Fruit fly (Drosophila melanogaster) whole organism, embryonic: ENCODE measurements around the gene Cpr11B.

Source experiments
- ATbp ChIP-seq: fragments of 200-800 bp; sonication (Bioruptor generic); optimal IDR thresholded peaks from 2 replicates; lab custom pipeline; 2017; ENCODE audit warnings: missing biosample characterization, mild to moderate bottlenecking, missing genetic modification characterization, missing genetic modification reagents
- Aef1 ChIP-seq: fragments of 200-800 bp; sonication (Bioruptor generic); IDR thresholded peaks from 3 replicates; pipeline ENCODE4 v1.3.6; 2022; ENCODE audit warnings: missing biosample characterization, missing genetic modification characterization
- Atf-2 ChIP-seq: fragments of 200-800 bp; sonication (Bioruptor generic); optimal IDR thresholded peaks from 2 replicates; lab custom pipeline; 2016; ENCODE audit warnings: missing biosample characterization, missing genetic modification characterization
- BEAF-32 ChIP-seq: fragments of 200-800 bp; sonication (Bioruptor generic); optimal IDR thresholded peaks from 3 replicates; lab custom pipeline; 2017; ENCODE audit warnings: missing biosample characterization, missing genetic modification characterization, mild to moderate bottlenecking, moderate library complexity, missing genetic modification reagents
- Bdp1 ChIP-seq: fragments of 200-800 bp; sonication (Bioruptor generic); optimal IDR thresholded peaks from 3 replicates; lab custom pipeline; 2016; ENCODE audit warnings: missing biosample characterization, missing genetic modification characterization
- CG10267 ChIP-seq: fragments of 200-800 bp; sonication (Bioruptor generic); optimal IDR thresholded peaks from 2 replicates; lab custom pipeline; 2018; ENCODE audit warnings: missing biosample characterization, mild to moderate bottlenecking, missing genetic modification characterization, moderate library complexity
- CG12942 ChIP-seq: fragments of 200-800 bp; sonication (Bioruptor generic); optimal IDR thresholded peaks from 3 replicates; lab custom pipeline; 2016; ENCODE audit warnings: missing biosample characterization, missing genetic modification characterization
- CG15269 ChIP-seq: fragments of 200-800 bp; sonication (Bioruptor generic); optimal IDR thresholded peaks from 2 replicates; lab custom pipeline; 2018; ENCODE audit warnings: missing biosample characterization, mild to moderate bottlenecking, missing genetic modification characterization, moderate library complexity
- CG15479 ChIP-seq: fragments of 200-800 bp; sonication (Bioruptor generic); optimal IDR thresholded peaks from 3 replicates; lab custom pipeline; 2019; ENCODE audit warnings: missing biosample characterization, mild to moderate bottlenecking, missing genetic modification characterization, moderate library complexity
- CG17385 ChIP-seq: fragments of 200-800 bp; sonication (Bioruptor generic); optimal IDR thresholded peaks from 3 replicates; lab custom pipeline; 2018; ENCODE audit warnings: missing biosample characterization, mild to moderate bottlenecking, missing genetic modification characterization
- CG2199 ChIP-seq: fragments of 200-800 bp; sonication (Bioruptor generic); IDR thresholded peaks from 3 replicates; pipeline ENCODE4 v1.3.6; 2022; ENCODE audit warnings: missing biosample characterization, missing genetic modification characterization
- CG2712 ChIP-seq: fragments of 200-800 bp; optimal IDR thresholded peaks from 3 replicates; lab custom pipeline; 2019; ENCODE audit warnings: missing biosample characterization, mild to moderate bottlenecking, missing genetic modification characterization, moderate library complexity
- CG31224 ChIP-seq: fragments of 200-800 bp; sonication (Bioruptor generic); IDR thresholded peaks from 2 replicates; pipeline ENCODE4 v1.3.6; 2022; ENCODE audit warnings: missing biosample characterization, missing genetic modification characterization
- CG32767 ChIP-seq: fragments of 200-800 bp; sonication (Bioruptor generic); IDR thresholded peaks from 2 replicates; pipeline ENCODE4 v1.3.6; 2022; ENCODE audit warnings: missing biosample characterization, missing genetic modification characterization
- CG3847 ChIP-seq: fragments of 200-800 bp; sonication (Bioruptor generic); IDR thresholded peaks from 2 replicates; pipeline ENCODE4 v1.3.6; 2022; ENCODE audit warnings: missing biosample characterization, missing genetic modification characterization
- CG4282 ChIP-seq: fragments of 200-800 bp; sonication (Bioruptor generic); optimal IDR thresholded peaks from 2 replicates; lab custom pipeline; 2016; ENCODE audit warnings: missing biosample characterization, missing genetic modification characterization
- CG4424 ChIP-seq: fragments of 200-800 bp; sonication (Bioruptor generic); optimal IDR thresholded peaks from 3 replicates; lab custom pipeline; 2016; ENCODE audit warnings: missing biosample characterization, missing genetic modification characterization
- CG6689 ChIP-seq: fragments of 200-800 bp; sonication (Bioruptor generic); IDR thresholded peaks from 2 replicates; pipeline ENCODE4 v1.3.6; 2022; ENCODE audit warnings: missing biosample characterization, missing genetic modification characterization
- CG6854 ChIP-seq: fragments of 200-800 bp; sonication (Bioruptor generic); optimal IDR thresholded peaks from 3 replicates; lab custom pipeline; 2017; ENCODE audit warnings: missing biosample characterization, mild to moderate bottlenecking, missing genetic modification characterization
- CG7556 ChIP-seq: fragments of 200-800 bp; sonication (Bioruptor generic); optimal IDR thresholded peaks from 2 replicates; lab custom pipeline; 2017; ENCODE audit warnings: missing biosample characterization, mild to moderate bottlenecking, missing genetic modification characterization
- CG7963 ChIP-seq: fragments of 200-800 bp; sonication (Bioruptor generic); IDR thresholded peaks from 3 replicates; pipeline ENCODE4 v1.3.6; 2022; ENCODE audit warnings: missing biosample characterization, missing genetic modification characterization; ENCODE audit not compliant: partially characterized antibody
- CG8924 ChIP-seq: fragments of 200-800 bp; optimal IDR thresholded peaks from 3 replicates; lab custom pipeline; 2019; ENCODE audit warnings: missing biosample characterization, mild to moderate bottlenecking, missing genetic modification characterization, moderate library complexity
- Hr78 ChIP-seq, 2 experiments: fragments of 200-800 bp in 1 of 2; fragments of >200 bp in 1 of 2; sonication (Bioruptor generic) in 1 of 2; optimal IDR thresholded peaks; 2 replicates each; lab custom pipeline; 2017 to 2019; ENCODE audit warnings: missing biosample characterization in 2 of 2, missing genetic modification characterization in 2 of 2, mild to moderate bottlenecking in 1 of 2, moderate library complexity in 1 of 2
- Lhr ChIP-seq: fragments of 200-800 bp; sonication (Bioruptor generic); optimal IDR thresholded peaks from 3 replicates; lab custom pipeline; 2017; ENCODE audit warnings: mild to moderate bottlenecking, missing biosample characterization, missing genetic modification reagents, missing genetic modification characterization
- Myb ChIP-seq: fragments of 200-800 bp; sonication (Bioruptor generic); optimal IDR thresholded peaks from 2 replicates; lab custom pipeline; 2016; ENCODE audit warnings: missing biosample characterization, missing genetic modification characterization
- Nf-YC ChIP-seq: fragments of 200-800 bp; optimal IDR thresholded peaks from 3 replicates; lab custom pipeline; 2019; ENCODE audit warnings: missing biosample characterization, mild to moderate bottlenecking, missing genetic modification characterization, moderate library complexity
- Opbp ChIP-seq: fragments of 200-800 bp; sonication (Bioruptor generic); IDR thresholded peaks from 3 replicates; pipeline ENCODE4 v1.3.6; 2022; ENCODE audit warnings: missing biosample characterization, missing genetic modification characterization; ENCODE audit not compliant: partially characterized antibody
- Optix ChIP-seq: fragments of 200-800 bp; sonication (Bioruptor generic); IDR thresholded peaks from 3 replicates; pipeline ENCODE4 v1.3.6; 2022; ENCODE audit warnings: missing biosample characterization, missing genetic modification characterization
- Poxn ChIP-seq: fragments of 200-800 bp; sonication (Bioruptor generic); IDR thresholded peaks from 2 replicates; pipeline ENCODE4 v1.3.6; 2022; ENCODE audit warnings: missing biosample characterization, missing genetic modification characterization
- Usf ChIP-seq: fragments of 200-800 bp; sonication (Bioruptor generic); optimal IDR thresholded peaks from 2 replicates; lab custom pipeline; 2017; ENCODE audit warnings: missing genotype, missing biosample characterization, missing genetic modification characterization
- bcd ChIP-seq: fragments of 200-800 bp; sonication (Bioruptor generic); optimal IDR thresholded peaks from 2 replicates; lab custom pipeline; 2017; ENCODE audit warnings: missing biosample characterization, mild to moderate bottlenecking, missing genetic modification characterization
- bowl ChIP-seq: fragments of 200-800 bp; sonication (Bioruptor generic); IDR thresholded peaks from 2 replicates; pipeline ENCODE4 v1.3.6; 2022; ENCODE audit warnings: missing biosample characterization, missing genetic modification characterization
- crol ChIP-seq: fragments of 200-800 bp; sonication (Bioruptor generic); IDR thresholded peaks from 2 replicates; pipeline ENCODE4 v1.3.6; 2022; ENCODE audit warnings: missing biosample characterization, missing genetic modification characterization
- disco-r ChIP-seq: fragments of 200-800 bp; sonication (Bioruptor generic); optimal IDR thresholded peaks from 2 replicates; lab custom pipeline; 2016; ENCODE audit warnings: missing biosample characterization, missing genetic modification characterization
- dmrt99B ChIP-seq: fragments of 200-800 bp; sonication (Bioruptor generic); optimal IDR thresholded peaks from 2 replicates; lab custom pipeline; 2018; ENCODE audit warnings: missing biosample characterization, mild to moderate bottlenecking, missing genetic modification characterization, moderate library complexity
- dysf ChIP-seq: fragments of 200-800 bp; sonication (Bioruptor generic); IDR thresholded peaks from 3 replicates; pipeline ENCODE4 v1.3.6; 2022; ENCODE audit warnings: missing biosample characterization, missing genetic modification characterization
- ems ChIP-seq: fragments of 200-800 bp; sonication (Bioruptor generic); optimal IDR thresholded peaks from 3 replicates; lab custom pipeline; 2016; ENCODE audit warnings: missing biosample characterization, missing genetic modification characterization
- eyg ChIP-seq: fragments of 200-800 bp; sonication (Bioruptor generic); optimal IDR thresholded peaks from 3 replicates; lab custom pipeline; 2016; ENCODE audit warnings: missing biosample characterization, missing genetic modification characterization
- hb ChIP-seq: fragments of 200-800 bp; sonication (Bioruptor generic); IDR thresholded peaks from 3 replicates; pipeline ENCODE4 v1.3.6; 2022; ENCODE audit warnings: missing biosample characterization, missing genetic modification characterization; ENCODE audit not compliant: partially characterized antibody
- ind ChIP-seq: fragments of 200-800 bp; sonication (Bioruptor generic); optimal IDR thresholded peaks from 3 replicates; lab custom pipeline; 2016; ENCODE audit warnings: missing biosample characterization, missing genetic modification characterization
- kah ChIP-seq: fragments of 200-800 bp; sonication (Bioruptor generic); optimal IDR thresholded peaks from 2 replicates; lab custom pipeline; 2018; ENCODE audit warnings: missing biosample characterization, mild to moderate bottlenecking, missing genetic modification characterization
- nau ChIP-seq: fragments of 200-800 bp; sonication (Bioruptor generic); optimal IDR thresholded peaks from 3 replicates; lab custom pipeline; 2017; ENCODE audit warnings: missing biosample characterization, mild to moderate bottlenecking, missing genetic modification characterization, missing genetic modification reagents
- nmo ChIP-seq: fragments of 200-800 bp; sonication (Bioruptor generic); optimal IDR thresholded peaks from 2 replicates; lab custom pipeline; 2018; ENCODE audit warnings: missing biosample characterization, mild to moderate bottlenecking, missing genetic modification characterization, moderate library complexity
- org-1 ChIP-seq: fragments of 200-800 bp; sonication (Bioruptor generic); optimal IDR thresholded peaks from 2 replicates; lab custom pipeline; 2017; ENCODE audit warnings: missing biosample characterization, missing genetic modification characterization
- sc ChIP-seq, 3 experiments: fragments of >200 bp in 2 of 3; fragments of 200-800 bp in 1 of 3; sonication (Bioruptor generic) in 1 of 3; optimal IDR thresholded peaks; 2 replicates in 2 of 3; 3 replicates in 1 of 3; lab custom pipeline; 2017; ENCODE audit warnings: mild to moderate bottlenecking in 1 of 3, missing biosample characterization in 1 of 3, missing genetic modification characterization in 1 of 3, missing genetic modification reagents in 1 of 3
- toy ChIP-seq: fragments of 200-800 bp; sonication (Bioruptor generic); IDR thresholded peaks from 2 replicates; pipeline ENCODE4 v1.3.6; 2022; ENCODE audit warnings: missing biosample characterization, missing genetic modification characterization
- zen ChIP-seq: fragments of 200-800 bp; sonication (Bioruptor generic); optimal IDR thresholded peaks from 3 replicates; lab custom pipeline; 2018; ENCODE audit warnings: missing biosample characterization, mild to moderate bottlenecking, missing genetic modification characterization, moderate library complexity
- zf30C ChIP-seq: fragments of 200-800 bp; sonication (Bioruptor generic); optimal IDR thresholded peaks from 3 replicates; lab custom pipeline; 2018; ENCODE audit warnings: missing biosample characterization, mild to moderate bottlenecking, missing genetic modification characterization
- zfh2 ChIP-seq: fragments of 200-800 bp; sonication (Bioruptor generic); optimal IDR thresholded peaks from 2 replicates; lab custom pipeline; 2016; ENCODE audit warnings: missing biosample characterization, missing genetic modification characterization

Gene Cpr11B

dm6 chrX:12575827-12576408, 23.0 kb downstream of the Cpr11B start (continued):
- no peak for TF ChIP-seq CG31224
- peak; percentile 74 for TF ChIP-seq CG6689 (GFP tag; lab: Robert Waterston, UW)
- no peak for TF ChIP-seq CG3847
- TF ChIP-seq eyg = no peak
- peak; percentile 67 for TF ChIP-seq Usf (GFP tag; lab: Kevin White, UChicago)
- peak; percentile 96 for TF ChIP-seq crol (GFP tag; lab: Robert Waterston, UW)
- no peak for TF ChIP-seq sc (optimal IDR thresholded peaks at IDR 0.05; lab: Kevin White, UChicago)
- TF ChIP-seq sc (GFP tag; optimal IDR thresholded peaks at IDR 0.05; lab: Kevin White, UChicago) = peak; percentile 79
- TF ChIP-seq CG6854 (GFP tag; lab: Kevin White, UChicago) = no peak
- peak; percentile 44 for TF ChIP-seq Lhr (GFP tag; lab: Kevin White, UChicago)
- peak; percentile 35 for TF ChIP-seq CG4282 (GFP tag; lab: Kevin White, UChicago)
- TF ChIP-seq CG17385 (GFP tag; lab: Kevin White, UChicago) = peak; percentile 12
- peak; percentile 42 for TF ChIP-seq ind (GFP tag; lab: Kevin White, UChicago)
- TF ChIP-seq CG7556 (GFP tag; lab: Kevin White, UChicago) = peak; percentile 73
- peak; percentile 25 for TF ChIP-seq nau (GFP tag; lab: Kevin White, UChicago)
- peak; percentile 17 for TF ChIP-seq disco-r (GFP tag; lab: Kevin White, UChicago)
- TF ChIP-seq CG4424 = peak; percentile 83
- TF ChIP-seq zen = peak; percentile 59
- peak; percentile 46; the same call in 1 of the 2 replicates for TF ChIP-seq CG32767 (GFP tag; lab: Robert Waterston, UW)
- TF ChIP-seq CG15479 (GFP tag; lab: Kevin White, UChicago) = peak; percentile 80
- no peak for TF ChIP-seq Bdp1
- no peak for TF ChIP-seq Hr78 (GFP tag; optimal IDR thresholded peaks at IDR 0.05; lab: Kevin White, UChicago)
- TF ChIP-seq dysf (GFP tag; lab: Robert Waterston, UW) = peak; percentile 26; the same call in 1 of the 3 replicates
- peak; percentile 46 for TF ChIP-seq ems (GFP tag; lab: Kevin White, UChicago)
- peak; percentile 44; the same call in 1 of the 3 replicates for TF ChIP-seq Optix
- no peak for TF ChIP-seq Aef1 (GFP tag; lab: Robert Waterston, UW)
- no peak for TF ChIP-seq Opbp (GFP tag; lab: Robert Waterston, UW)
- peak; percentile 68 for TF ChIP-seq CG10267 (tag; lab: Kevin White, UChicago)
- TF ChIP-seq nmo (GFP tag; lab: Kevin White, UChicago) = peak; percentile 88
- TF ChIP-seq ATbp (GFP tag; lab: Kevin White, UChicago) = peak; percentile 61
- no peak for TF ChIP-seq toy (GFP tag; lab: Robert Waterston, UW)
- no peak for TF ChIP-seq zf30C (GFP tag; lab: Kevin White, UChicago)
- no peak for TF ChIP-seq CG15269 (tag; lab: Kevin White, UChicago)
- TF ChIP-seq Poxn (GFP tag; lab: Robert Waterston, UW) = no peak
- peak; percentile 55 for TF ChIP-seq Atf-2 (GFP tag; lab: Kevin White, UChicago)
- TF ChIP-seq Nf-YC (tag; lab: Kevin White, UChicago) = no peak
- TF ChIP-seq kah (GFP tag; lab: Kevin White, UChicago) = peak; percentile 40
- peak; percentile 86 for TF ChIP-seq CG2712 (tag; lab: Kevin White, UChicago)
- TF ChIP-seq CG7963 = no peak
- no peak for TF ChIP-seq bowl (GFP tag; lab: Robert Waterston, UW)
- TF ChIP-seq hb (GFP tag; lab: Robert Waterston, UW) = no peak
- TF ChIP-seq bcd = peak; percentile 60
- no peak for TF ChIP-seq zfh2 (GFP tag; lab: Kevin White, UChicago)
- TF ChIP-seq org-1 (GFP tag; lab: Kevin White, UChicago) = peak; percentile 46
- no peak for TF ChIP-seq Myb (GFP tag; lab: Kevin White, UChicago)
- TF ChIP-seq CG12942 (GFP tag; lab: Kevin White, UChicago) = peak; percentile 40
- 0 out of 3 replicates have a peak, but pooled peaks have one; percentile 52 for TF ChIP-seq CG2199 (GFP tag; lab: Robert Waterston, UW)
- TF ChIP-seq dmrt99B (tag; lab: Kevin White, UChicago) = peak; percentile 68
- TF ChIP-seq BEAF-32 = no peak
- TF ChIP-seq CG8924 = peak; percentile 69
